Fruit fly (Drosophila melanogaster) whole organism, embryonic: ENCODE results near the gene Twdlalpha.
A peak's percentile ranks its signal among the peaks of the same experiment; 100 is the strongest.

ENCODE experiments used
- Adf1 ChIP-seq: fragments of 200-800 bp; sonication (Bioruptor generic); IDR thresholded peaks from 2 replicates; pipeline ENCODE4 v1.3.6; 2022; ENCODE audit warnings: missing biosample characterization, missing genetic modification characterization
- Aef1 ChIP-seq: fragments of 200-800 bp; sonication (Bioruptor generic); IDR thresholded peaks from 3 replicates; pipeline ENCODE4 v1.3.6; 2022; ENCODE audit warnings: missing biosample characterization, missing genetic modification characterization
- Awh ChIP-seq: fragments of 200-800 bp; sonication (Bioruptor generic); IDR thresholded peaks from 2 replicates; pipeline ENCODE4, ENCODE4 v1.3.6; 2022; ENCODE audit warnings: missing biosample characterization, missing genetic modification characterization
- CG10565 ChIP-seq: fragments of 200-800 bp; sonication (Bioruptor generic); optimal IDR thresholded peaks from 3 replicates; lab custom pipeline; 2016; ENCODE audit warnings: missing biosample characterization, mild to moderate bottlenecking, missing genetic modification characterization
- CG10959 ChIP-seq: fragments of 200-800 bp; sonication (Bioruptor generic); IDR thresholded peaks from 2 replicates; pipeline ENCODE4 v1.3.6; 2022; ENCODE audit warnings: missing biosample characterization, missing genetic modification characterization
- CG11085 ChIP-seq: fragments of 200-800 bp; sonication (Bioruptor generic); IDR thresholded peaks from 2 replicates; pipeline ENCODE4 v1.3.6; 2022; ENCODE audit warnings: missing biosample characterization, missing genetic modification characterization
- CG11456 ChIP-seq: fragments of 200-800 bp; sonication (Bioruptor generic); IDR thresholded peaks from 3 replicates; pipeline ENCODE4 v1.3.6; 2022; ENCODE audit warnings: missing biosample characterization, missing genetic modification characterization
- CG11696 ChIP-seq: fragments of 200-800 bp; sonication (Bioruptor generic); IDR thresholded peaks from 2 replicates; pipeline ENCODE4 v1.3.6; 2022; ENCODE audit warnings: missing biosample characterization, missing genetic modification characterization
- CG13123 ChIP-seq: fragments of 200-800 bp; sonication (Bioruptor generic); optimal IDR thresholded peaks from 2 replicates; lab custom pipeline; 2016; ENCODE audit warnings: missing biosample characterization, missing genetic modification characterization
- CG16779 ChIP-seq: fragments of 200-800 bp; sonication (Bioruptor generic); IDR thresholded peaks from 2 replicates; pipeline ENCODE4 v1.3.6; 2022; ENCODE audit warnings: missing biosample characterization, missing genetic modification characterization
- CG16813 ChIP-seq: fragments of 200-800 bp; sonication (Bioruptor generic); IDR thresholded peaks from 3 replicates; pipeline ENCODE4 v1.3.6; 2022; ENCODE audit warnings: missing biosample characterization, missing genetic modification characterization; ENCODE audit not compliant: partially characterized antibody
- CG17385 ChIP-seq: fragments of 200-800 bp; sonication (Bioruptor generic); optimal IDR thresholded peaks from 3 replicates; lab custom pipeline; 2018; ENCODE audit warnings: missing biosample characterization, mild to moderate bottlenecking, missing genetic modification characterization
- CG1832 ChIP-seq: fragments of 200-800 bp; sonication (Bioruptor generic); optimal IDR thresholded peaks from 2 replicates; lab custom pipeline; 2017; ENCODE audit warnings: missing biosample characterization, mild to moderate bottlenecking, missing genetic modification characterization, inconsistent platforms
- CG2129 ChIP-seq: fragments of 200-800 bp; sonication (Bioruptor generic); IDR thresholded peaks from 2 replicates; pipeline ENCODE4 v1.3.6; 2022; ENCODE audit warnings: missing biosample characterization, missing genetic modification characterization; ENCODE audit not compliant: partially characterized antibody
- CG31441 ChIP-seq: fragments of 200-800 bp; sonication (Bioruptor generic); IDR thresholded peaks from 2 replicates; pipeline ENCODE4 v1.3.6; 2022; ENCODE audit warnings: missing biosample characterization, missing genetic modification characterization
- CG4854 ChIP-seq: fragments of 200-800 bp; sonication (Bioruptor generic); optimal IDR thresholded peaks from 2 replicates; lab custom pipeline; 2016; ENCODE audit warnings: missing biosample characterization, missing genetic modification characterization, inconsistent platforms
- CG6791 ChIP-seq: fragments of 200-800 bp; sonication (Bioruptor generic); IDR thresholded peaks from 3 replicates; pipeline ENCODE4 v1.3.6; 2022; ENCODE audit warnings: missing biosample characterization, missing genetic modification characterization; ENCODE audit not compliant: partially characterized antibody
- CG7987 ChIP-seq: fragments of 200-800 bp; sonication (Bioruptor generic); optimal IDR thresholded peaks from 2 replicates; lab custom pipeline; 2018; ENCODE audit warnings: missing biosample characterization, mild to moderate bottlenecking, missing genetic modification characterization, moderate library complexity
- CG8089 ChIP-seq: fragments of 200-800 bp; sonication (Bioruptor generic); optimal IDR thresholded peaks from 3 replicates; lab custom pipeline; 2016; ENCODE audit warnings: missing biosample characterization, missing genetic modification characterization
- CG8765 ChIP-seq: fragments of 200-800 bp; sonication (Bioruptor generic); IDR thresholded peaks from 2 replicates; pipeline ENCODE4 v1.3.6; 2022; ENCODE audit warnings: missing biosample characterization, missing genetic modification characterization
- CG8924 ChIP-seq: fragments of 200-800 bp; optimal IDR thresholded peaks from 3 replicates; lab custom pipeline; 2019; ENCODE audit warnings: missing biosample characterization, mild to moderate bottlenecking, missing genetic modification characterization, moderate library complexity
- CG9609 ChIP-seq: fragments of 200-800 bp; sonication (Bioruptor generic); optimal IDR thresholded peaks from 3 replicates; lab custom pipeline; 2016; ENCODE audit warnings: missing biosample characterization, missing genetic modification characterization
- CHES-1-like ChIP-seq: fragments of 200-800 bp; sonication (Bioruptor generic); optimal IDR thresholded peaks from 2 replicates; lab custom pipeline; 2016; ENCODE audit warnings: missing biosample characterization, missing genetic modification characterization
- D19A ChIP-seq: fragments of 200-800 bp; optimal IDR thresholded peaks from 3 replicates; lab custom pipeline; 2019; ENCODE audit warnings: missing biosample characterization, mild to moderate bottlenecking, missing genetic modification characterization, moderate library complexity
- Dbx ChIP-seq: fragments of 200-800 bp; sonication (Bioruptor generic); IDR thresholded peaks from 3 replicates; pipeline ENCODE4 v1.3.6; 2022; ENCODE audit warnings: missing biosample characterization, missing genetic modification characterization
- Dll ChIP-seq: fragments of 200-800 bp; sonication (Bioruptor generic); IDR thresholded peaks from 4 replicates; pipeline ENCODE4 v1.3.6; 2022; ENCODE audit warnings: missing biosample characterization, missing genetic modification characterization; ENCODE audit not compliant: partially characterized antibody
- Elba2 ChIP-seq: fragments of 200-800 bp; sonication (Bioruptor generic); optimal IDR thresholded peaks from 3 replicates; lab custom pipeline; 2016; ENCODE audit warnings: missing biosample characterization, missing genetic modification characterization
- Hand ChIP-seq: fragments of 200-800 bp; sonication (Bioruptor generic); optimal IDR thresholded peaks from 2 replicates; lab custom pipeline; 2017; ENCODE audit warnings: mild to moderate bottlenecking, missing biosample characterization, missing genetic modification reagents, missing genetic modification characterization
- Jarid2 ChIP-seq: fragments of 200-800 bp; sonication (Bioruptor generic); optimal IDR thresholded peaks from 3 replicates; lab custom pipeline; 2017; ENCODE audit warnings: mild to moderate bottlenecking, missing biosample characterization, missing genetic modification reagents, missing genetic modification characterization
- Opbp ChIP-seq: fragments of 200-800 bp; sonication (Bioruptor generic); IDR thresholded peaks from 3 replicates; pipeline ENCODE4 v1.3.6; 2022; ENCODE audit warnings: missing biosample characterization, missing genetic modification characterization; ENCODE audit not compliant: partially characterized antibody
- Optix ChIP-seq: fragments of 200-800 bp; sonication (Bioruptor generic); IDR thresholded peaks from 3 replicates; pipeline ENCODE4 v1.3.6; 2022; ENCODE audit warnings: missing biosample characterization, missing genetic modification characterization
- Sox102F ChIP-seq: fragments of 200-800 bp; sonication (Bioruptor generic); optimal IDR thresholded peaks from 2 replicates; lab custom pipeline; 2018; ENCODE audit warnings: missing biosample characterization, mild to moderate bottlenecking, missing genetic modification characterization, moderate library complexity
- Trl ChIP-seq, 3 experiments: fragments of >200 bp in 2 of 3; fragments of 200-800 bp in 1 of 3; sonication (Bioruptor generic) in 1 of 3; optimal IDR thresholded peaks; 2 replicates in 1 of 3; 3 replicates in 2 of 3; lab custom pipeline; 2016 to 2017; ENCODE audit warnings: missing biosample characterization in 1 of 3, missing genetic modification characterization in 1 of 3
- ab ChIP-seq: fragments of 200-800 bp; sonication (Bioruptor generic); optimal IDR thresholded peaks from 2 replicates; lab custom pipeline; 2016; ENCODE audit warnings: missing biosample characterization, missing genetic modification characterization
- br ChIP-seq: fragments of >200 bp; optimal IDR thresholded peaks from 2 replicates; lab custom pipeline; 2017
- chn ChIP-seq: fragments of 200-800 bp; sonication (Bioruptor generic); optimal IDR thresholded peaks from 2 replicates; lab custom pipeline; 2016; ENCODE audit warnings: missing biosample characterization, missing genetic modification characterization
- danr ChIP-seq: fragments of 200-800 bp; sonication (Bioruptor generic); IDR thresholded peaks from 2 replicates; pipeline ENCODE4 v1.3.6; 2022; ENCODE audit warnings: missing biosample characterization, missing genetic modification characterization
- dm ChIP-seq: fragments of 200-800 bp; sonication (Bioruptor generic); optimal IDR thresholded peaks from 3 replicates; lab custom pipeline; 2016; ENCODE audit warnings: missing biosample characterization, missing genetic modification characterization
- emc ChIP-seq: fragments of 200-800 bp; sonication (Bioruptor generic); optimal IDR thresholded peaks from 2 replicates; lab custom pipeline; 2016; ENCODE audit warnings: missing biosample characterization, missing genetic modification characterization
- ems ChIP-seq: fragments of 200-800 bp; sonication (Bioruptor generic); optimal IDR thresholded peaks from 3 replicates; lab custom pipeline; 2016; ENCODE audit warnings: missing biosample characterization, missing genetic modification characterization
- gcm ChIP-seq: fragments of 200-800 bp; sonication (Bioruptor generic); optimal IDR thresholded peaks from 2 replicates; lab custom pipeline; 2019; ENCODE audit warnings: missing biosample characterization, mild to moderate bottlenecking, missing genetic modification characterization, moderate library complexity
- gcm2 ChIP-seq: fragments of 200-800 bp; sonication (Bioruptor generic); optimal IDR thresholded peaks from 2 replicates; lab custom pipeline; 2016; ENCODE audit warnings: missing biosample characterization, missing genetic modification characterization
- gsb-n ChIP-seq: fragments of 200-800 bp; sonication (Bioruptor generic); optimal IDR thresholded peaks from 3 replicates; lab custom pipeline; 2018; ENCODE audit warnings: missing biosample characterization, mild to moderate bottlenecking, missing genetic modification characterization
- luna ChIP-seq: fragments of 200-800 bp; sonication (Bioruptor generic); optimal IDR thresholded peaks from 2 replicates; lab custom pipeline; 2016; ENCODE audit warnings: missing biosample characterization, missing genetic modification characterization
- sc ChIP-seq, 3 experiments: fragments of >200 bp in 2 of 3; fragments of 200-800 bp in 1 of 3; sonication (Bioruptor generic) in 1 of 3; optimal IDR thresholded peaks; 2 replicates in 2 of 3; 3 replicates in 1 of 3; lab custom pipeline; 2017; ENCODE audit warnings: mild to moderate bottlenecking in 1 of 3, missing biosample characterization in 1 of 3, missing genetic modification characterization in 1 of 3, missing genetic modification reagents in 1 of 3
- tio ChIP-seq: fragments of 200-800 bp; sonication (Bioruptor generic); optimal IDR thresholded peaks from 2 replicates; lab custom pipeline; 2017; ENCODE audit warnings: missing biosample characterization, missing genetic modification characterization, inconsistent platforms
- trem ChIP-seq: fragments of 200-800 bp; optimal IDR thresholded peaks from 3 replicates; lab custom pipeline; 2019; ENCODE audit warnings: missing biosample characterization, mild to moderate bottlenecking, missing genetic modification characterization, moderate library complexity
- zen2 ChIP-seq: fragments of 200-800 bp; sonication (Bioruptor generic); IDR thresholded peaks from 3 replicates; pipeline ENCODE4 v1.3.6; 2022; ENCODE audit warnings: missing biosample characterization, missing genetic modification characterization; ENCODE audit not compliant: partially characterized antibody

The Twdlalpha gene

DNA sequence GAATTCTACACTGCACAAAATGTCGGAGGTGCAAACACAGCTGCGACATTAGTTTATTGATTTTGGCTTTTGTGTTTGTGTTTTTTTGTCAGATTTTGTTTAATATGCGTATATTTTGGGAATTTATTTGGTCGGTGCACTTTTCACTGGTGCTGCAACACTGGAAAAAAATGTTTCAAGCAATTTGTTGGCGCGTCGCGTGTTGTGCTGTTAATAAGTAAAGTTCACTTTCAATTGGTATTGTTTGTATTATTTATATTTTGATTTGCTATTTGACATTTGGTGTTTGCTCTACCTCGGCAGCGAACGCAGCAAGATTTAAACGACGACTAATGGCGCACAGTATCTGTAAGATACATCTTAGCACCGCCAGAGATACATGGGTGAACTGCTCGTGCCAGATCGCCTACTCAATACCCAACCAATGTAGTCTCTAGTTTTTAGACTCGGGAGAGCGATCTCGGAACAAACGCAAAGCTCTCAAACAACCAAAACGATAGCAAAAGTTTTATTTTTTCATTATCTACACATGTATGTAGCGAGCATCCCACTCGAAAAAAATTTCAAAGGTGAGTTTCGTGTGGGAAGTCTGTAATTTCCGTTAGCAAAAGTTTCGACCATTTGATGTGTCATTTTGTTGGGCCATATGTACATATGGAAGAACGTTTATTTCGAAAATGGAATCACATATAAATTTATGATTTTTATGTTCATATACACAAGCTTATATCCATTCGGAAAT lies 39.7 kb downstream of the Twdlalpha start (continued):
- TF ChIP-seq zen2 (no peak), luna (no peak), CG2129 (GFP tag; lab: Robert Waterston, UW) (no peak), CG1832 (GFP tag; lab: Kevin White, UChicago) (no peak), ab (GFP tag; lab: Kevin White, UChicago) (no peak), trem (no peak), CG6791 (GFP tag; lab: Robert Waterston, UW) (no peak), chn (no peak), danr (GFP tag; lab: Robert Waterston, UW) (no peak), CG11085 (GFP tag; lab: Robert Waterston, UW) (no peak), CG7987 (GFP tag; lab: Kevin White, UChicago) (no peak), CG10959 (GFP tag; lab: Robert Waterston, UW) (no peak), Elba2 (no peak), br (lab: Kevin White, UChicago) (no peak), CG4854 (peak; percentile 26), CG11456 (peak; percentile 59; the same call in 1 of the 3 replicates), Awh (GFP tag; lab: Robert Waterston, UW) (peak; percentile 65; the same call in 1 of the 2 replicates), dm (peak; percentile 9), ems (peak; percentile 49), CG16779 (GFP tag; lab: Robert Waterston, UW) (no peak), CG8089 (peak; percentile 1), Aef1 (GFP tag; lab: Robert Waterston, UW) (peak; percentile 44; the same call in 1 of the 3 replicates), CG13123 (GFP tag; lab: Kevin White, UChicago) (no peak), CG11696 (peak; percentile 41; the same call in 1 of the 2 replicates), gsb-n (peak; percentile 5), Dll (no peak), gcm2 (GFP tag; lab: Kevin White, UChicago) (peak; percentile 10), sc (optimal IDR thresholded peaks at IDR 0.05; lab: Kevin White, UChicago) (no peak), sc (GFP tag; optimal IDR thresholded peaks at IDR 0.05; lab: Kevin White, UChicago) (peak; percentile 10), D19A (peak; percentile 9), Optix (GFP tag; lab: Robert Waterston, UW) (peak; percentile 60; the same call in 1 of the 3 replicates), CG17385 (GFP tag; lab: Kevin White, UChicago) (peak; percentile 32), Jarid2 (GFP tag; lab: Kevin White, UChicago) (peak; percentile 19), CHES-1-like (peak; percentile 2), Dbx (GFP tag; lab: Robert Waterston, UW) (peak; percentile 51; the same call in 1 of the 3 replicates), gcm (GFP tag; lab: Kevin White, UChicago) (no peak), tio (GFP tag; lab: Kevin White, UChicago) (no peak), CG10565 (GFP tag; lab: Kevin White, UChicago) (no peak), Hand (GFP tag; lab: Kevin White, UChicago) (no peak), Sox102F (peak; percentile 69), CG16813 (no peak), Opbp (GFP tag; lab: Robert Waterston, UW) (no peak), Trl (optimal IDR thresholded peaks at IDR 0.05; lab: Kevin White, UChicago) (peak in 1 of 2 experiments; percentile 31), Trl (GFP tag; optimal IDR thresholded peaks at IDR 0.05; lab: Kevin White, UChicago) (peak; percentile 50), CG9609 (peak; percentile 81), CG8924 (tag; lab: Kevin White, UChicago) (peak; percentile 31), CG31441 (0 out of 2 replicates have a peak, but pooled peaks have one; percentile 26), CG8765 (GFP tag; lab: Robert Waterston, UW) (no peak), emc (GFP tag; lab: Kevin White, UChicago) (no peak), Adf1 (GFP tag; lab: Robert Waterston, UW) (no peak)
